Fruit fly (Drosophila melanogaster) whole organism, embryonic: ENCODE data around the gene Ucp4A.

Experiments
- Atf6 ChIP-seq: fragments of 200-800 bp; sonication (Bioruptor generic); IDR thresholded peaks from 2 replicates; pipeline ENCODE4 v1.3.6; 2022; ENCODE audit warnings: missing biosample characterization, missing genetic modification characterization
- CG10321 ChIP-seq: fragments of 200-800 bp; sonication (Bioruptor generic); IDR thresholded peaks from 2 replicates; pipeline ENCODE4 v1.3.6; 2022; ENCODE audit warnings: missing biosample characterization, missing genetic modification characterization
- CG10654 ChIP-seq: fragments of 200-800 bp; sonication (Bioruptor generic); optimal IDR thresholded peaks from 2 replicates; lab custom pipeline; 2016; ENCODE audit warnings: missing biosample characterization, missing genetic modification characterization
- CG11456 ChIP-seq: fragments of 200-800 bp; sonication (Bioruptor generic); IDR thresholded peaks from 3 replicates; pipeline ENCODE4 v1.3.6; 2022; ENCODE audit warnings: missing biosample characterization, missing genetic modification characterization
- CG11560 ChIP-seq: fragments of 200-800 bp; sonication (Bioruptor generic); IDR thresholded peaks from 3 replicates; pipeline ENCODE4 v1.3.6; 2022; ENCODE audit warnings: missing biosample characterization, missing genetic modification characterization
- CG12104 ChIP-seq: fragments of 200-800 bp; sonication (Bioruptor generic); optimal IDR thresholded peaks from 3 replicates; lab custom pipeline; 2016; ENCODE audit warnings: missing biosample characterization, missing genetic modification characterization
- CG17186 ChIP-seq: fragments of 200-800 bp; sonication (Bioruptor generic); optimal IDR thresholded peaks from 3 replicates; lab custom pipeline; 2017; ENCODE audit warnings: missing biosample characterization, missing genetic modification reagents, missing genetic modification characterization
- CG17328 ChIP-seq: fragments of 200-800 bp; sonication (Bioruptor generic); IDR thresholded peaks from 2 replicates; pipeline ENCODE4 v1.3.6; 2022; ENCODE audit warnings: missing biosample characterization, missing genetic modification characterization
- CG17802 ChIP-seq: fragments of 200-800 bp; sonication (Bioruptor generic); optimal IDR thresholded peaks from 2 replicates; lab custom pipeline; 2018; ENCODE audit warnings: missing biosample characterization, mild to moderate bottlenecking, missing genetic modification characterization, moderate library complexity
- CG2199 ChIP-seq: fragments of 200-800 bp; sonication (Bioruptor generic); IDR thresholded peaks from 3 replicates; pipeline ENCODE4 v1.3.6; 2022; ENCODE audit warnings: missing biosample characterization, missing genetic modification characterization
- CG2889 ChIP-seq: fragments of 200-800 bp; sonication (Bioruptor generic); IDR thresholded peaks from 3 replicates; pipeline ENCODE4 v1.3.6; 2022; ENCODE audit warnings: missing biosample characterization, missing genetic modification characterization
- CG3281 ChIP-seq: fragments of 200-800 bp; sonication (Bioruptor generic); optimal IDR thresholded peaks from 3 replicates; lab custom pipeline; 2017; ENCODE audit warnings: missing biosample characterization, mild to moderate bottlenecking, missing genetic modification characterization
- CG4707 ChIP-seq: fragments of 200-800 bp; sonication (Bioruptor generic); optimal IDR thresholded peaks from 2 replicates; lab custom pipeline; 2018; ENCODE audit warnings: missing biosample characterization, mild to moderate bottlenecking, missing genetic modification characterization, moderate library complexity
- CG5953 ChIP-seq: fragments of 200-800 bp; sonication (Bioruptor generic); IDR thresholded peaks from 2 replicates; pipeline ENCODE4 v1.3.6; 2022; ENCODE audit warnings: missing biosample characterization, missing genetic modification characterization
- CG6791 ChIP-seq: fragments of 200-800 bp; sonication (Bioruptor generic); IDR thresholded peaks from 3 replicates; pipeline ENCODE4 v1.3.6; 2022; ENCODE audit warnings: missing biosample characterization, missing genetic modification characterization; ENCODE audit not compliant: partially characterized antibody
- CG7271 ChIP-seq: fragments of 200-800 bp; sonication (Bioruptor generic); optimal IDR thresholded peaks from 2 replicates; lab custom pipeline; 2018; ENCODE audit warnings: missing biosample characterization, mild to moderate bottlenecking, missing genetic modification characterization, moderate library complexity
- CG7987 ChIP-seq: fragments of 200-800 bp; sonication (Bioruptor generic); optimal IDR thresholded peaks from 2 replicates; lab custom pipeline; 2018; ENCODE audit warnings: missing biosample characterization, mild to moderate bottlenecking, missing genetic modification characterization, moderate library complexity
- CG8290 ChIP-seq, 3 experiments: fragments of 200-800 bp; sonication (Bioruptor generic); optimal IDR thresholded peaks; 2 replicates each; lab custom pipeline; 2016 to 2019; ENCODE audit warnings: missing biosample characterization in 3 of 3, missing genetic modification characterization in 3 of 3, mild to moderate bottlenecking in 2 of 3, moderate library complexity in 1 of 3
- CG8478 ChIP-seq: fragments of >200 bp; optimal IDR thresholded peaks from 2 replicates; lab custom pipeline; 2018
- CoRest ChIP-seq: fragments of 200-800 bp; sonication (Bioruptor generic); optimal IDR thresholded peaks from 3 replicates; lab custom pipeline; 2018; ENCODE audit warnings: missing biosample characterization, mild to moderate bottlenecking, missing genetic modification characterization, moderate library complexity
- Eip74EF ChIP-seq, 2 experiments: fragments of 200-800 bp in 1 of 2; fragments of >200 bp in 1 of 2; sonication (Bioruptor generic) in 1 of 2; optimal IDR thresholded peaks; 2 replicates each; lab custom pipeline; 2017 to 2019; ENCODE audit warnings: missing biosample characterization in 2 of 2, missing genetic modification characterization in 2 of 2, mild to moderate bottlenecking in 1 of 2, moderate library complexity in 1 of 2
- Gug ChIP-seq: fragments of 200-800 bp; sonication (Bioruptor generic); IDR thresholded peaks from 4 replicates; pipeline ENCODE4 v1.3.6; 2022; ENCODE audit warnings: missing biosample characterization, missing genetic modification characterization
- HLH3B ChIP-seq: fragments of 200-800 bp; sonication (Bioruptor generic); IDR thresholded peaks from 2 replicates; pipeline ENCODE4 v1.3.6; 2022; ENCODE audit warnings: missing biosample characterization, missing genetic modification characterization
- Hmx ChIP-seq: fragments of 200-800 bp; sonication (Bioruptor generic); optimal IDR thresholded peaks from 2 replicates; lab custom pipeline; 2016; ENCODE audit warnings: missing biosample characterization, missing genetic modification characterization
- Hr3 ChIP-seq: fragments of 200-800 bp; sonication (Bioruptor generic); optimal IDR thresholded peaks from 3 replicates; lab custom pipeline; 2016; ENCODE audit warnings: missing biosample characterization, missing genetic modification characterization
- Hr51 ChIP-seq, 2 experiments: fragments of 200-800 bp; sonication (Bioruptor generic); optimal IDR thresholded peaks; 2 replicates in 1 of 2; 3 replicates in 1 of 2; lab custom pipeline; 2016 to 2018; ENCODE audit warnings: missing biosample characterization in 2 of 2, missing genetic modification characterization in 2 of 2, mild to moderate bottlenecking in 1 of 2, moderate library complexity in 1 of 2
- Kr ChIP-seq: fragments of 200-800 bp; sonication (Bioruptor generic); optimal IDR thresholded peaks from 2 replicates; lab custom pipeline; 2017; ENCODE audit warnings: missing biosample characterization, mild to moderate bottlenecking, missing genetic modification characterization
- Max ChIP-seq: fragments of 200-800 bp; sonication (Bioruptor generic); optimal IDR thresholded peaks from 2 replicates; lab custom pipeline; 2016; ENCODE audit warnings: missing biosample characterization, mild to moderate bottlenecking, missing genetic modification characterization
- Opbp ChIP-seq: fragments of 200-800 bp; sonication (Bioruptor generic); IDR thresholded peaks from 3 replicates; pipeline ENCODE4 v1.3.6; 2022; ENCODE audit warnings: missing biosample characterization, missing genetic modification characterization; ENCODE audit not compliant: partially characterized antibody
- Tbp ChIP-seq: fragments of >200 bp; optimal IDR thresholded peaks from 2 replicates; lab custom pipeline; 2018; ENCODE audit warnings: missing biosample characterization, missing genetic modification characterization
- abd-A ChIP-seq: fragments of 200-800 bp; sonication (Bioruptor generic); optimal IDR thresholded peaks from 3 replicates; lab custom pipeline; 2019; ENCODE audit warnings: missing biosample characterization, mild to moderate bottlenecking, missing genetic modification characterization, moderate library complexity
- ap ChIP-seq: fragments of 200-800 bp; sonication (Bioruptor generic); IDR thresholded peaks from 2 replicates; pipeline ENCODE4 v1.3.6; 2022; ENCODE audit warnings: missing biosample characterization, missing genetic modification characterization
- ase ChIP-seq: fragments of 200-800 bp; sonication (Bioruptor generic); IDR thresholded peaks from 3 replicates; pipeline ENCODE4 v1.3.6; 2022; ENCODE audit warnings: missing biosample characterization, missing genetic modification characterization
- crc ChIP-seq: fragments of 200-800 bp; sonication (Bioruptor generic); optimal IDR thresholded peaks from 2 replicates; lab custom pipeline; 2016; ENCODE audit warnings: missing biosample characterization, missing genetic modification characterization
- eve ChIP-seq, 2 experiments: fragments of >200 bp; optimal IDR thresholded peaks; 2 replicates each; lab custom pipeline; 2017; ENCODE audit warnings: missing biosample characterization in 2 of 2, missing genetic modification characterization in 2 of 2
- grau ChIP-seq: fragments of 200-800 bp; optimal IDR thresholded peaks from 3 replicates; lab custom pipeline; 2019; ENCODE audit warnings: missing biosample characterization, mild to moderate bottlenecking, missing genetic modification characterization, moderate library complexity
- grn ChIP-seq: fragments of 200-800 bp; sonication (Bioruptor generic); optimal IDR thresholded peaks from 3 replicates; lab custom pipeline; 2017; ENCODE audit warnings: missing biosample characterization, missing genetic modification characterization
- gsb ChIP-seq: fragments of 200-800 bp; sonication (Bioruptor generic); IDR thresholded peaks from 2 replicates; pipeline ENCODE4 v1.3.6; 2022; ENCODE audit warnings: missing biosample characterization, missing genetic modification characterization
- knrl ChIP-seq: fragments of 200-800 bp; sonication (Bioruptor generic); IDR thresholded peaks from 3 replicates; pipeline ENCODE4 v1.3.6; 2022; ENCODE audit warnings: missing biosample characterization, missing genetic modification characterization; ENCODE audit not compliant: partially characterized antibody
- pan ChIP-seq, 4 experiments: fragments of >200 bp in 3 of 4; fragments of 200-800 bp in 1 of 4; sonication (Bioruptor generic) in 1 of 4; optimal IDR thresholded peaks in 3 of 4; IDR thresholded peaks in 1 of 4; 2 replicates each; pipeline versions ENCODE4 v1.3.6 to Lab custom; 2017 to 2022; ENCODE audit warnings: missing biosample characterization in 2 of 4, missing genetic modification characterization in 2 of 4, mixed read lengths in 1 of 4
- phol ChIP-seq: fragments of 200-800 bp; sonication (Bioruptor generic); optimal IDR thresholded peaks from 3 replicates; lab custom pipeline; 2018; ENCODE audit warnings: missing biosample characterization, mild to moderate bottlenecking, missing genetic modification characterization, moderate library complexity
- pnt ChIP-seq: fragments of 200-800 bp; sonication (Bioruptor generic); optimal IDR thresholded peaks from 3 replicates; lab custom pipeline; 2016; ENCODE audit warnings: missing biosample characterization, missing genetic modification characterization
- row ChIP-seq: fragments of 200-800 bp; sonication (Bioruptor generic); IDR thresholded peaks from 3 replicates; pipeline ENCODE4 v1.3.6; 2022; ENCODE audit warnings: missing biosample characterization, missing genetic modification characterization
- slou ChIP-seq: fragments of 200-800 bp; sonication (Bioruptor generic); optimal IDR thresholded peaks from 3 replicates; lab custom pipeline; 2016; ENCODE audit warnings: missing biosample characterization, missing genetic modification characterization
- sqz ChIP-seq: fragments of 200-800 bp; sonication (Bioruptor generic); optimal IDR thresholded peaks from 3 replicates; lab custom pipeline; 2018; ENCODE audit warnings: missing biosample characterization, mild to moderate bottlenecking, missing genetic modification characterization
- stwl ChIP-seq: fragments of 200-800 bp; sonication (Bioruptor generic); optimal IDR thresholded peaks from 3 replicates; lab custom pipeline; 2018; ENCODE audit warnings: missing biosample characterization, mild to moderate bottlenecking, missing genetic modification characterization, moderate library complexity
- tgo ChIP-seq: fragments of 200-800 bp; sonication (Bioruptor generic); IDR thresholded peaks from 3 replicates; pipeline ENCODE4 v1.3.6; 2022; ENCODE audit warnings: missing biosample characterization, missing genetic modification characterization
- trem ChIP-seq: fragments of 200-800 bp; optimal IDR thresholded peaks from 3 replicates; lab custom pipeline; 2019; ENCODE audit warnings: missing biosample characterization, mild to moderate bottlenecking, missing genetic modification characterization, moderate library complexity
- unpg ChIP-seq: fragments of 200-800 bp; sonication (Bioruptor generic); optimal IDR thresholded peaks from 3 replicates; lab custom pipeline; 2018; ENCODE audit warnings: missing biosample characterization, mild to moderate bottlenecking, missing genetic modification characterization, moderate library complexity
- wdn ChIP-seq: fragments of 200-800 bp; sonication (Bioruptor generic); IDR thresholded peaks from 2 replicates; pipeline ENCODE4 v1.3.6; 2022; ENCODE audit warnings: missing biosample characterization, missing genetic modification characterization
- wor ChIP-seq: fragments of 200-800 bp; sonication (Bioruptor generic); IDR thresholded peaks from 2 replicates; pipeline ENCODE4 v1.3.6; 2022; ENCODE audit warnings: missing biosample characterization, missing genetic modification characterization

Ucp4A gene

dm6 chrX:17850179-17850578 is 5.4 kb downstream of the Ucp4A start, which contains the start of the genes CG15814 and Spt7 (continued):
- TF ChIP-seq stwl, result peak; percentile 60
- peak; percentile 46 for TF ChIP-seq pnt (GFP tag; lab: Kevin White, UChicago)
- TF ChIP-seq CG17186 (GFP tag; lab: Kevin White, UChicago), result peak; percentile 83
- TF ChIP-seq CG2199 (GFP tag; lab: Robert Waterston, UW), result no peak
- no peak for TF ChIP-seq Hr3 (GFP tag; lab: Kevin White, UChicago)
- TF ChIP-seq CG8290 (GFP tag; optimal IDR thresholded peaks at IDR 0.05; lab: Kevin White, UChicago), result peak; percentile 22
- TF ChIP-seq CG8290 (tag; optimal IDR thresholded peaks at IDR 0.05; lab: Kevin White, UChicago), result no peak
- TF ChIP-seq CG12104, result no peak
- no peak for TF ChIP-seq Eip74EF (GFP tag; optimal IDR thresholded peaks at IDR 0.05; lab: Kevin White, UChicago)
- TF ChIP-seq CG4707 (GFP tag; lab: Kevin White, UChicago), result no peak
- TF ChIP-seq knrl (GFP tag; lab: Robert Waterston, UW), result peak; percentile 87
- no peak for TF ChIP-seq sqz (GFP tag; lab: Kevin White, UChicago)
- TF ChIP-seq pan (optimal IDR thresholded peaks at IDR 0.05; lab: Kevin White, UChicago), result no peak
- peak in 1 of 2 experiments; percentile 8 for TF ChIP-seq pan (GFP tag; optimal IDR thresholded peaks at IDR 0.05 in 1 of 2, IDR thresholded peaks at IDR 0.05 in 1 of 2)
- TF ChIP-seq CG11456 (GFP tag; lab: Robert Waterston, UW), result 0 out of 3 replicates have a peak, but pooled peaks have one; percentile 31
- TF ChIP-seq row (GFP tag; lab: Robert Waterston, UW), result peak; percentile 45; the same call in 1 of the 3 replicates
- no peak for TF ChIP-seq CG2889 (GFP tag; lab: Robert Waterston, UW)
- no peak for TF ChIP-seq CG17328 (GFP tag; lab: Robert Waterston, UW)
- no peak for TF ChIP-seq slou (GFP tag; lab: Kevin White, UChicago)
- TF ChIP-seq eve (GFP tag; optimal IDR thresholded peaks at IDR 0.05; lab: Kevin White, UChicago), result no peak
- no peak for TF ChIP-seq wor
- peak; percentile 89 for TF ChIP-seq CG6791
- no peak for TF ChIP-seq Kr (GFP tag; lab: Kevin White, UChicago)
- TF ChIP-seq CG10321 (GFP tag; lab: Robert Waterston, UW), result no peak
- peak; percentile 13 for TF ChIP-seq unpg
- TF ChIP-seq CG10654, result no peak
- peak; percentile 39 for TF ChIP-seq grau (tag; lab: Kevin White, UChicago)
- TF ChIP-seq tgo (GFP tag; lab: Robert Waterston, UW), result no peak
- no peak for TF ChIP-seq CG17802 (tag; lab: Kevin White, UChicago)
- TF ChIP-seq abd-A (tag; lab: Kevin White, UChicago), result no peak
- no peak for TF ChIP-seq CG8478 (lab: Kevin White, UChicago)
- TF ChIP-seq trem (tag; lab: Kevin White, UChicago), result peak; percentile 81
- TF ChIP-seq Gug (GFP tag; lab: Robert Waterston, UW), result no peak
- TF ChIP-seq CG5953, result no peak
- TF ChIP-seq ase (GFP tag; lab: Robert Waterston, UW), result no peak
- TF ChIP-seq crc (GFP tag; lab: Kevin White, UChicago), result no peak
- no peak for TF ChIP-seq CG11560 (tag; lab: Robert Waterston, UW)
- TF ChIP-seq gsb (GFP tag; lab: Robert Waterston, UW), result no peak
- TF ChIP-seq Tbp (GFP tag; lab: Kevin White, UChicago), result no peak
- no peak for TF ChIP-seq CG7271
- no peak for TF ChIP-seq Max (GFP tag; lab: Kevin White, UChicago)
- TF ChIP-seq Opbp, result peak; percentile 84
- TF ChIP-seq CG3281, result no peak
- peak; percentile 49 for TF ChIP-seq phol (tag; lab: Kevin White, UChicago)
- no peak for TF ChIP-seq Hmx (GFP tag; lab: Kevin White, UChicago)
- peak; percentile 36 for TF ChIP-seq CoRest (tag; lab: Kevin White, UChicago)
- 0 out of 2 replicates have a peak, but pooled peaks have one; percentile 24 for TF ChIP-seq wdn (GFP tag; lab: Robert Waterston, UW)
- TF ChIP-seq CG7987 (GFP tag; lab: Kevin White, UChicago), result peak; percentile 40
- TF ChIP-seq Atf6 (GFP tag; lab: Robert Waterston, UW), result peak; percentile 29; the same call in 1 of the 2 replicates
- peak; percentile 32 for TF ChIP-seq grn (GFP tag; lab: Kevin White, UChicago)
- TF ChIP-seq HLH3B (GFP tag; lab: Robert Waterston, UW), result no peak
- no peak for TF ChIP-seq ap (GFP tag; lab: Robert Waterston, UW)
- TF ChIP-seq Hr51 (GFP tag; optimal IDR thresholded peaks at IDR 0.05; lab: Kevin White, UChicago), result peak in 1 of 2 experiments; percentile 38
